Fruit fly (Drosophila melanogaster) whole organism, prepupa: Measurements from ENCODE around the gene cmet.

ENCODE experiments used
- Blimp-1 ChIP-seq: fragments of 200-800 bp; sonication (Bioruptor generic); optimal IDR thresholded peaks from 3 replicates; lab custom pipeline; 2017; ENCODE audit warnings: missing biosample characterization, missing genetic modification characterization, mild to moderate bottlenecking, moderate library complexity, missing genetic modification reagents
- CG10631 ChIP-seq: fragments of 200-800 bp; sonication (Bioruptor generic); optimal IDR thresholded peaks from 2 replicates; lab custom pipeline; 2016; ENCODE audit warnings: missing biosample characterization, missing genetic modification characterization
- CG10669 ChIP-seq: fragments of 200-800 bp; sonication (Bioruptor generic); optimal IDR thresholded peaks from 3 replicates; lab custom pipeline; 2018; ENCODE audit warnings: missing biosample characterization, mild to moderate bottlenecking, missing genetic modification characterization, moderate library complexity
- CG11294 ChIP-seq: fragments of 200-800 bp; sonication (Bioruptor generic); IDR thresholded peaks from 2 replicates; pipeline ENCODE4 v1.3.6; 2022; ENCODE audit warnings: missing biosample characterization, missing genetic modification characterization
- CG11762 ChIP-seq: fragments of 200-800 bp; sonication (Bioruptor generic); optimal IDR thresholded peaks from 3 replicates; lab custom pipeline; 2016; ENCODE audit warnings: missing biosample characterization, missing genetic modification characterization; ENCODE audit not compliant: insufficient read depth
- CG15336 ChIP-seq: fragments of 200-800 bp; sonication (Bioruptor generic); IDR thresholded peaks from 2 replicates; pipeline ENCODE4 v1.3.6; 2022; ENCODE audit warnings: missing biosample characterization, missing genetic modification characterization
- CG1621 ChIP-seq: fragments of 200-800 bp; sonication (Bioruptor generic); optimal IDR thresholded peaks from 3 replicates; lab custom pipeline; 2018; ENCODE audit warnings: missing biosample characterization, mild to moderate bottlenecking, missing genetic modification characterization
- CG3032 ChIP-seq: fragments of 200-800 bp; optimal IDR thresholded peaks from 2 replicates; lab custom pipeline; 2019; ENCODE audit warnings: missing biosample characterization, mild to moderate bottlenecking, missing genetic modification characterization, moderate library complexity
- CG31627 ChIP-seq: fragments of 200-800 bp; sonication (Bioruptor generic); optimal IDR thresholded peaks from 3 replicates; lab custom pipeline; 2016; ENCODE audit warnings: missing biosample characterization, missing genetic modification characterization
- CG32006 ChIP-seq: fragments of 200-800 bp; sonication (Bioruptor generic); optimal IDR thresholded peaks from 3 replicates; lab custom pipeline; 2017; ENCODE audit warnings: missing biosample characterization, mild to moderate bottlenecking, missing genetic modification characterization
- CG34406 ChIP-seq: fragments of 200-800 bp; sonication (Bioruptor generic); optimal IDR thresholded peaks from 3 replicates; lab custom pipeline; 2016; ENCODE audit warnings: missing biosample characterization, missing genetic modification characterization
- CG3919 ChIP-seq: fragments of 200-800 bp; sonication (Bioruptor generic); optimal IDR thresholded peaks from 3 replicates; lab custom pipeline; 2016; ENCODE audit warnings: missing biosample characterization, missing genetic modification characterization
- CG4318 ChIP-seq: fragments of 200-800 bp; sonication (Bioruptor generic); optimal IDR thresholded peaks from 3 replicates; lab custom pipeline; 2017; ENCODE audit warnings: missing biosample characterization, mild to moderate bottlenecking, missing genetic modification characterization
- CG6163 ChIP-seq: fragments of 200-800 bp; sonication (Bioruptor generic); IDR thresholded peaks from 3 replicates; pipeline ENCODE4 v1.3.6; 2022; ENCODE audit warnings: missing biosample characterization, missing genetic modification characterization
- CG6276 ChIP-seq: fragments of 200-800 bp; sonication (Bioruptor generic); optimal IDR thresholded peaks from 2 replicates; lab custom pipeline; 2017; ENCODE audit warnings: missing biosample characterization, mild to moderate bottlenecking, missing genetic modification characterization
- CG6792 ChIP-seq: fragments of 200-800 bp; sonication (Bioruptor generic); optimal IDR thresholded peaks from 3 replicates; lab custom pipeline; 2016; ENCODE audit warnings: missing biosample characterization, missing genetic modification characterization
- CG6808 ChIP-seq: fragments of 200-800 bp; sonication (Bioruptor generic); optimal IDR thresholded peaks from 3 replicates; lab custom pipeline; 2017; ENCODE audit warnings: missing biosample characterization, missing genetic modification characterization, mild to moderate bottlenecking, moderate library complexity, missing genetic modification reagents
- CG6854 ChIP-seq: fragments of 200-800 bp; sonication (Bioruptor generic); optimal IDR thresholded peaks from 2 replicates; lab custom pipeline; 2017; ENCODE audit warnings: missing biosample characterization, mild to moderate bottlenecking, missing genetic modification characterization
- CG8119 ChIP-seq: fragments of 200-800 bp; sonication (Bioruptor generic); IDR thresholded peaks from 3 replicates; pipeline ENCODE4 v1.3.6; 2022; ENCODE audit warnings: missing biosample characterization, missing genetic modification characterization
- CG8319 ChIP-seq: fragments of 200-800 bp; sonication (Bioruptor generic); optimal IDR thresholded peaks from 3 replicates; lab custom pipeline; 2016; ENCODE audit warnings: missing biosample characterization, missing genetic modification characterization
- CG8632 ChIP-seq: fragments of 200-800 bp; sonication (Bioruptor generic); optimal IDR thresholded peaks from 3 replicates; lab custom pipeline; 2016; ENCODE audit warnings: missing biosample characterization, missing genetic modification characterization
- CG9139 ChIP-seq: fragments of 200-800 bp; sonication (Bioruptor generic); optimal IDR thresholded peaks from 3 replicates; lab custom pipeline; 2017; ENCODE audit warnings: missing biosample characterization, mild to moderate bottlenecking, missing genetic modification characterization
- Eip78C ChIP-seq: fragments of 200-800 bp; sonication (Bioruptor generic); peaks from one replicate; lab custom pipeline; 2016; ENCODE audit warnings: missing biosample characterization, missing genetic modification characterization
- Eip93F ChIP-seq: fragments of 200-800 bp; sonication (Bioruptor generic); optimal IDR thresholded peaks from 2 replicates; lab custom pipeline; 2016; ENCODE audit warnings: missing biosample characterization, mild to moderate bottlenecking, missing genetic modification characterization
- Ets21C ChIP-seq: fragments of 200-800 bp; sonication (Bioruptor generic); optimal IDR thresholded peaks from 3 replicates; lab custom pipeline; 2016; ENCODE audit warnings: missing biosample characterization, missing genetic modification characterization
- Gug ChIP-seq: fragments of 200-800 bp; sonication (Bioruptor generic); IDR thresholded peaks from 2 replicates; pipeline ENCODE4 v1.3.6; 2022; ENCODE audit warnings: missing biosample characterization, missing genetic modification characterization
- Hr38 ChIP-seq: sonication (Bioruptor generic); optimal IDR thresholded peaks from 2 replicates; lab custom pipeline; 2016; ENCODE audit warnings: missing biosample characterization, missing genetic modification characterization
- Hr39 ChIP-seq: fragments of 200-800 bp; sonication (Bioruptor generic); optimal IDR thresholded peaks from 2 replicates; lab custom pipeline; 2016; ENCODE audit warnings: missing biosample characterization, missing genetic modification characterization
- Hr4 ChIP-seq: fragments of 200-800 bp; sonication (Bioruptor generic); optimal IDR thresholded peaks from 3 replicates; lab custom pipeline; 2016; ENCODE audit warnings: missing biosample characterization, missing genetic modification characterization
- OdsH ChIP-seq: fragments of 200-800 bp; sonication (Bioruptor generic); optimal IDR thresholded peaks from 3 replicates; lab custom pipeline; 2016; ENCODE audit warnings: missing biosample characterization, missing genetic modification characterization
- Sox102F ChIP-seq: fragments of 200-800 bp; sonication (Bioruptor generic); optimal IDR thresholded peaks from 2 replicates; lab custom pipeline; 2016; ENCODE audit warnings: missing biosample characterization, mild to moderate bottlenecking, missing genetic modification characterization
- achi ChIP-seq: fragments of 200-800 bp; sonication (Bioruptor generic); optimal IDR thresholded peaks from 3 replicates; lab custom pipeline; 2016; ENCODE audit warnings: missing biosample characterization, missing genetic modification characterization
- cyc ChIP-seq: fragments of 200-800 bp; sonication (Bioruptor generic); optimal IDR thresholded peaks from 3 replicates; lab custom pipeline; 2016; ENCODE audit warnings: missing biosample characterization, missing genetic modification characterization
- dac ChIP-seq: fragments of 200-800 bp; sonication (Bioruptor generic); optimal IDR thresholded peaks from 2 replicates; lab custom pipeline; 2017; ENCODE audit warnings: missing biosample characterization, mild to moderate bottlenecking, missing genetic modification characterization
- dsx ChIP-seq: fragments of 200-800 bp; optimal IDR thresholded peaks from 3 replicates; lab custom pipeline; 2019; ENCODE audit warnings: missing biosample characterization, mild to moderate bottlenecking, missing genetic modification characterization, moderate library complexity; ENCODE audit not compliant: poor library complexity, severe bottlenecking
- eg ChIP-seq: fragments of 200-800 bp; sonication (Bioruptor generic); IDR thresholded peaks from 3 replicates; pipeline ENCODE4 v1.3.6; 2022; ENCODE audit warnings: missing biosample characterization, missing genetic modification characterization
- esn ChIP-seq: fragments of 200-800 bp; sonication (Bioruptor generic); optimal IDR thresholded peaks from 2 replicates; lab custom pipeline; 2016; ENCODE audit warnings: missing biosample characterization, mild to moderate bottlenecking, missing genetic modification characterization, moderate library complexity
- fd59A ChIP-seq: fragments of 200-800 bp; sonication (Bioruptor generic); optimal IDR thresholded peaks from 2 replicates; lab custom pipeline; 2017; ENCODE audit warnings: missing biosample characterization, mild to moderate bottlenecking, missing genetic modification characterization, missing genetic modification reagents
- fd85E ChIP-seq: fragments of 200-800 bp; sonication (Bioruptor generic); optimal IDR thresholded peaks from 3 replicates; lab custom pipeline; 2016; ENCODE audit warnings: missing biosample characterization, missing genetic modification characterization
- fkh ChIP-seq: fragments of 200-800 bp; sonication (Bioruptor generic); optimal IDR thresholded peaks from 3 replicates; lab custom pipeline; 2017; ENCODE audit warnings: missing biosample characterization, mild to moderate bottlenecking, missing genetic modification characterization, moderate library complexity
- lz ChIP-seq: fragments of 200-800 bp; sonication (Bioruptor generic); optimal IDR thresholded peaks from 3 replicates; lab custom pipeline; 2016; ENCODE audit warnings: missing biosample characterization, missing genetic modification characterization
- net ChIP-seq: fragments of 200-800 bp; sonication (Bioruptor generic); optimal IDR thresholded peaks from 3 replicates; lab custom pipeline; 2016; ENCODE audit warnings: missing biosample characterization, missing genetic modification characterization
- pdm3 ChIP-seq: fragments of 200-800 bp; sonication (Bioruptor generic); optimal IDR thresholded peaks from 3 replicates; lab custom pipeline; 2016; ENCODE audit warnings: missing biosample characterization, missing genetic modification characterization
- salr ChIP-seq, 2 experiments: fragments of 200-800 bp; sonication (Bioruptor generic); optimal IDR thresholded peaks; 3 replicates each; lab custom pipeline; 2016 to 2018; ENCODE audit warnings: missing biosample characterization in 2 of 2, missing genetic modification characterization in 2 of 2, mild to moderate bottlenecking in 1 of 2
- spab ChIP-seq: fragments of 200-800 bp; sonication (Bioruptor generic); optimal IDR thresholded peaks from 2 replicates; lab custom pipeline; 2017; ENCODE audit warnings: missing biosample characterization, mild to moderate bottlenecking, missing genetic modification characterization, missing genetic modification reagents
- ss ChIP-seq, 2 experiments: fragments of 200-800 bp; sonication (Bioruptor generic); optimal IDR thresholded peaks; 2 replicates in 1 of 2; 3 replicates in 1 of 2; lab custom pipeline; 2017 to 2018; ENCODE audit warnings: mild to moderate bottlenecking in 2 of 2, missing biosample characterization in 2 of 2, missing genetic modification characterization in 2 of 2, moderate library complexity in 1 of 2
- svp ChIP-seq: fragments of 200-800 bp; sonication (Bioruptor generic); peaks from one replicate; lab custom pipeline; 2016; ENCODE audit warnings: missing biosample characterization, missing genetic modification characterization
- topi ChIP-seq: fragments of 200-800 bp; sonication (Bioruptor generic); optimal IDR thresholded peaks from 3 replicates; lab custom pipeline; 2016; ENCODE audit warnings: missing biosample characterization, missing genetic modification characterization

cmet gene

DNA sequence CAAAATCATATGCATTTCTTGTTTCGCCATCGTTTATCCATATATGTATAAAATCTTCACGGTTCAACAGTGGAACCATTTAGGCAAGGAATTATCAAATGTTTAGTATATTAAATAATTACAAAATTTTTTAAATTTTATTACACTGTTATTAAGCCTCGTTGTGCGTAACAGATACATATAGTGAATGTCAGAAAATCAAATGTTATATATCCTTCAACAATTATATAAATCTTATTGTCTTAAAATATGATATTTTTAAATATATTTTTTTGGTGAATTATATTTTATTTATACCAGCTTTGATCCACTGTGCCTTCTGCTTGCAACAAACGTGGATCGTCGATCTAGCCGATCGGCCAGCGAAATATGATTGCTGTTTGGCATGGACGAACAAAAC, 38.3 kb upstream of the cmet start (continued):
- TF ChIP-seq lz, result no peak
- no peak for TF ChIP-seq dsx
- no peak for TF ChIP-seq CG10669 (GFP tag; lab: Kevin White, UChicago)
- TF ChIP-seq CG31627 (GFP tag; lab: Kevin White, UChicago), result no peak
- TF ChIP-seq salr (GFP tag; optimal IDR thresholded peaks at IDR 0.05; lab: Kevin White, UChicago), result peak in 1 of 2 experiments; percentile 47
- no peak for TF ChIP-seq topi (GFP tag; lab: Kevin White, UChicago)
- no peak for TF ChIP-seq eg
- TF ChIP-seq Eip78C (GFP tag; lab: Kevin White, UChicago), result peak; percentile 58
- TF ChIP-seq CG9139, result no peak
- peak; percentile 8 for TF ChIP-seq spab (GFP tag; lab: Kevin White, UChicago)
- TF ChIP-seq CG6854, result no peak
- TF ChIP-seq OdsH (GFP tag; lab: Kevin White, UChicago), result peak; percentile 45
- TF ChIP-seq CG6808 (GFP tag; lab: Kevin White, UChicago), result no peak

DNA sequence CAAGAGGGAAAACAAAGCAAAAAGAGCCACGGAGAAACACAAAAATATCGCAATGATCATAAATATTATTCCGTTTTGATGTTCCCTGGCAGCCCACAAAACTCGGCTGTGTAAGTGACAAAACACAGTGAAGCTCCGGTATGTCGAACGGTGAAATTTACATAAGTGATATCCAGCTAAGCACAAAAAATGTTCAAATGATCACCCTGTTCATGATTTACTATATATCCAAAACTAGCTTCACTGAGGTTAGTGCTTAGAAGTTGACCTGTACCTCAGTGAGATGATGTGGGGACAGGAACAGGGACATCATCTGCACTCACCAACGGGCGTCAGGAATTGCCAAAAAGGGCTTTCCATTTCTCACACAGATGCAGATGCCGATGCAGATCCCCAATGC, 37.3 kb upstream of the cmet start:
- TF ChIP-seq Hr39 (GFP tag; lab: Kevin White, UChicago), result peak; percentile 87
- TF ChIP-seq CG9139, result no peak
- TF ChIP-seq CG34406 (GFP tag; lab: Kevin White, UChicago), result peak; percentile 58
- TF ChIP-seq net (GFP tag; lab: Kevin White, UChicago), result no peak
- peak; percentile 76 for TF ChIP-seq lz
- TF ChIP-seq Ets21C (GFP tag; lab: Kevin White, UChicago), result peak; percentile 64
- peak; percentile 40 for TF ChIP-seq achi
- TF ChIP-seq Hr38, result no peak
- TF ChIP-seq Hr4 (GFP tag; lab: Kevin White, UChicago), result no peak
- no peak for TF ChIP-seq CG4318 (GFP tag; lab: Kevin White, UChicago)
- TF ChIP-seq CG11762, result peak; percentile 2
- TF ChIP-seq CG11294 (GFP tag; lab: Robert Waterston, UW), result no peak
- peak; percentile 54 for TF ChIP-seq OdsH (GFP tag; lab: Kevin White, UChicago)
- TF ChIP-seq CG6808 (GFP tag; lab: Kevin White, UChicago), result no peak
- no peak for TF ChIP-seq CG32006
- TF ChIP-seq topi (GFP tag; lab: Kevin White, UChicago), result peak; percentile 71
- peak; percentile 80 for TF ChIP-seq esn (GFP tag; lab: Kevin White, UChicago)
- no peak for TF ChIP-seq eg
- TF ChIP-seq CG6854, result peak; percentile 33
- peak; percentile 43 for TF ChIP-seq Blimp-1 (GFP tag; lab: Kevin White, UChicago)
- peak in 1 of 2 experiments; percentile 6 for TF ChIP-seq ss (GFP tag; optimal IDR thresholded peaks at IDR 0.05; lab: Kevin White, UChicago)
- no peak for TF ChIP-seq CG3032
- peak in 1 of 2 experiments; percentile 10 for TF ChIP-seq salr (GFP tag; optimal IDR thresholded peaks at IDR 0.05; lab: Kevin White, UChicago)
- no peak for TF ChIP-seq dsx
- peak; percentile 80 for TF ChIP-seq cyc
- TF ChIP-seq CG8632 (GFP tag; lab: Kevin White, UChicago), result peak; percentile 51
- TF ChIP-seq pdm3 (GFP tag; lab: Kevin White, UChicago), result peak; percentile 69
- TF ChIP-seq CG6163 (GFP tag; lab: Robert Waterston, UW), result peak; percentile 52; the same call in 1 of the 3 replicates
- TF ChIP-seq Sox102F (GFP tag; lab: Kevin White, UChicago), result peak; percentile 73
- TF ChIP-seq CG8319 (GFP tag; lab: Kevin White, UChicago), result peak; percentile 25
- TF ChIP-seq CG10669 (GFP tag; lab: Kevin White, UChicago), result no peak
- peak; percentile 66 for TF ChIP-seq Eip78C (GFP tag; lab: Kevin White, UChicago)
- TF ChIP-seq CG15336 (GFP tag; lab: Robert Waterston, UW), result no peak
- TF ChIP-seq CG8119, result no peak
- TF ChIP-seq svp (GFP tag; lab: Kevin White, UChicago), result peak; percentile 93
- TF ChIP-seq dac, result no peak
- TF ChIP-seq fd85E (GFP tag; lab: Kevin White, UChicago), result no peak
- TF ChIP-seq Gug (GFP tag; lab: Robert Waterston, UW), result no peak
- peak; percentile 23 for TF ChIP-seq CG1621 (tag; lab: Kevin White, UChicago)
- peak; percentile 42 for TF ChIP-seq CG10631 (GFP tag; lab: Kevin White, UChicago)
- TF ChIP-seq CG6792, result peak; percentile 70
- peak; percentile 43 for TF ChIP-seq Eip93F (GFP tag; lab: Kevin White, UChicago)
- TF ChIP-seq fkh, result no peak
- TF ChIP-seq fd59A (GFP tag; lab: Kevin White, UChicago), result peak; percentile 12
- TF ChIP-seq CG3919, result peak; percentile 70
- no peak for TF ChIP-seq CG6276 (GFP tag; lab: Kevin White, UChicago)
- no peak for TF ChIP-seq spab (GFP tag; lab: Kevin White, UChicago)
